Fruit fly (Drosophila melanogaster): ENCODE data around the gene CG13073.

DNA sequence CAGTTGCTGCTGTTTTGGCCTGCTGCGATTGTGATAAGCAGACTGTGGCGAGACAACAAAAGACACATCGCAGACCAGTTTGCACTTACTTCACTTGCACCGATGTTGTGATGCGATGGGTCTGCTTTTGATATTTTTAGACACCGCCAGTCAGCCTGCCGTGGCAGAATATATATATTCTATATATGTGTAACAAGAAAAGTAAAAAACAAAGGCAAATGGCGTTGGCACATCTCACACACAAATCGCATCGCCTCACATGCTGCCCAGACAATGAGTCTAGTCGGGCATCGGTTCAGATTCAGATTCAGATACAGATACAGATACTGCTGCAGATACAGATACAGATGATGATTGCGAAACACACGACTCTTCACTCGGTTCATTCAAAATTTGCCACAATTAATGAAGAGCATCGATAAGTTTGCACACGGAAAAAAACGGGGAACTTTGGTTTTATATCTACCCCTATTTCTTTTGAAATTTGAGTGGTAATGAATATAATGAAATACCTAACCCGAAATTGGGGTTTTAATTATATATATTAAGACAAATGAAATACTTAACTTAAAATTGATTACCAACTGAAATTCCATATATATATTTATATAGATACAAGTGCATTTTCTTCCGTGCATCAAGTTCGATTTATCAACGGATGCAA, 49.2 kb downstream of the CG13073 start:
- no peak for TF ChIP-seq CG8478 (optimal IDR thresholded peaks at IDR 0.05)
- TF ChIP-seq CTCF (optimal IDR thresholded peaks at IDR 0.05) = no peak

Data from S2 (cell line).